Worm (Caenorhabditis elegans): Measurements from ENCODE around the gene C07G3.15.

Gene C07G3.15

ce11 chrV:3496880-3497279, at the start of gene C07G3.15:
Gene C07G3.15, minus strand, starts transcription at chrV:3496980.
- TF ChIP-seq rcor-1 (GFP tag; IDR thresholded peaks at IDR 0.05) = no peak
- TF ChIP-seq sdz-38 (tag; optimal IDR thresholded peaks at IDR 0.05) = no peak

ce11 chrV:3546517-3546916, 49.7 kb upstream of the C07G3.15 start, which contains the start of gene srbc-68:
Gene srbc-68, minus strand, starts transcription at chrV:3546617.
- TF ChIP-seq F57C9.4 (tag; optimal IDR thresholded peaks at IDR 0.05) (no peak), die-1 (tag; optimal IDR thresholded peaks at IDR 0.05) (no peak), lsl-1 (GFP tag; optimal IDR thresholded peaks at IDR 0.05) (no peak), hlh-26 (GFP tag; conservative IDR thresholded peaks at IDR 0.05) (no peak), chd-7 (tag; optimal IDR thresholded peaks at IDR 0.05) (no peak), nhr-80 (tag; optimal IDR thresholded peaks at IDR 0.05) (no peak), sea-2 (GFP tag; IDR thresholded peaks at IDR 0.05) (no peak), lin-35 (GFP tag; optimal IDR thresholded peaks at IDR 0.05) (no peak), ztf-28 (GFP tag; IDR thresholded peaks at IDR 0.05) (no peak), D2030.7 (GFP tag; IDR thresholded peaks at IDR 0.05) (no peak), rcor-1 (GFP tag; IDR thresholded peaks at IDR 0.05) (no peak), F39B2.1 (GFP tag; IDR thresholded peaks at IDR 0.05) (no peak), let-526 (GFP tag; IDR thresholded peaks at IDR 0.05) (no peak), B0336.3 (GFP tag; IDR thresholded peaks at IDR 0.05) (no peak), F10E7.11 (tag; optimal IDR thresholded peaks at IDR 0.05) (no peak), snpc-1.1 (tag; optimal IDR thresholded peaks at IDR 0.05; ENCODE audit: insufficient read depth) (no peak), F55B11.4 (tag; optimal IDR thresholded peaks at IDR 0.05; ENCODE audit: borderline replicate concordance, insufficient read depth) (no peak)

DNA sequence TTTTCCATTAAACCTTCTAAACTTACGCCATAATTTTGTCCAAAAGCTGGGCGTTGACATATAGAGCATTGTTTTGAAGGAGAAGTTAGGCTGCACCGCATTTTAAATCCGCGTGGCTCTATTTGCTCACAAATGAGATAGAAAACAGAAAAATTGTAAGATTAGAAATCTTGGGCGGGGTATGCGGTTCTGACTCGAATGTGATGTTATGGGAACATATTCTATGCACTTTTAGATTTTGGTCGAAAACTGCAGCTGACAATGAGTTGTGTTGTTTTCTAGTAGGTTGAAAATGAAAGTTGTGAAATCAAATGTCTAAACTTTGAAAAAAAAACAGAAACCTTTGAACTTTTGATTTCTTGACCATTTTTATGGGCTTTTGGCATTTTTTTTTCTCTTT, 46.6 kb upstream of the C07G3.15 start, which contains the start of gene nhr-222:
TSS of gene nhr-222 (minus strand) at position 101 of the 400 bp plus-strand sequence.
- TF ChIP-seq F49E8.2 (tag; optimal IDR thresholded peaks at IDR 0.05; ENCODE audit: insufficient read depth) (no peak), madf-8 (GFP tag; conservative IDR thresholded peaks at IDR 0.05) (no peak), lir-1 (GFP tag; conservative IDR thresholded peaks at IDR 0.05) (no peak), F22D6.2 (tag; optimal IDR thresholded peaks at IDR 0.05) (no peak), efl-1 (GFP tag; optimal IDR thresholded peaks at IDR 0.05) (no peak), Y79H2A.3 (GFP tag; conservative IDR thresholded peaks at IDR 0.05) (no peak), nhr-120 (GFP tag; IDR thresholded peaks at IDR 0.05) (no peak), ztf-3 (GFP tag; optimal IDR thresholded peaks at IDR 0.05) (no peak), F37B4.10 (GFP tag; IDR thresholded peaks at IDR 0.05) (no peak), hlh-26 (GFP tag; conservative IDR thresholded peaks at IDR 0.05) (no peak)

DNA sequence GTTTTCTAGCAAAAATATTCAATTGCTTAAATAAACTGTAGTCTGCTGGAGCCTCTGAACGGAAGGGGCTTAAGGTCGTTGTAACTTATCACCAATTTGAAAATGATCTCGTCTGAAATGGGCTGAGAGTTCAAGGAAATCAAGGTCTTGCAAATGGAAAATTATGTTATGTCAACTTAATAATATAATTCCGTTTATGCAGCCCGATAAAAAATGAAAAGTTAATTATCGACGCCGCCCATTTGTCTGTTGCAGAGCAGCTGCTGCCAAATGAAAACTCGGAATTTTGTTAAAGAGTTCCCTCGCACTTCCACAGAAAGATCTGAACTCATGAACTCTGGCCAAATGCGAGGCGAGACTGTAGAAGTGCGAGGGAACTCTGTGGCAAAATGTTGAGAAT, 44.3 kb upstream of the C07G3.15 start, which contains the start of gene srbc-67:
TSS of gene srbc-67 (minus strand) at position 101 of the 400 bp plus-strand sequence.
- TF ChIP-seq bed-2 (GFP tag; IDR thresholded peaks at IDR 0.05) (no peak), ztf-25 (GFP tag; IDR thresholded peaks at IDR 0.05) (no peak), tbx-9 (tag; optimal IDR thresholded peaks at IDR 0.05; ENCODE audit: borderline replicate concordance) (no peak), hlh-12 (tag; optimal IDR thresholded peaks at IDR 0.05) (no peak), ceh-27 (GFP tag; optimal IDR thresholded peaks at IDR 0.05) (no peak), K11D2.4 (GFP tag; IDR thresholded peaks at IDR 0.05) (no peak), madf-3 (GFP tag; IDR thresholded peaks at IDR 0.05) (no peak), F57C9.4 (tag; optimal IDR thresholded peaks at IDR 0.05) (no peak), aptf-2 (GFP tag; conservative IDR thresholded peaks at IDR 0.05) (no peak), zim-3 (tag; optimal IDR thresholded peaks at IDR 0.05) (no peak), hmg-20 (GFP tag; IDR thresholded peaks at IDR 0.05) (no peak), egl-44 (GFP tag; IDR thresholded peaks at IDR 0.05) (no peak)

Measured in whole organism, young adult.